Fruit fly (Drosophila melanogaster): ENCODE data around the gene CG12084.

CG12084 gene

dm6 chr3L:1463547-1463946 is 32.9 kb downstream of the CG12084 start, which contains the start of gene rho (continued):
- TF ChIP-seq pb (GFP tag; optimal IDR thresholded peaks at IDR 0.05) (no peak), CG3847 (GFP tag; IDR thresholded peaks at IDR 0.05) (no peak), gfzf (GFP tag; optimal IDR thresholded peaks at IDR 0.05) (no peak), Fer3 (tag; optimal IDR thresholded peaks at IDR 0.05) (no peak), CG6683 (GFP tag; optimal IDR thresholded peaks at IDR 0.05) (no peak), Hey (tag; optimal IDR thresholded peaks at IDR 0.05) (no peak), sna (GFP tag; IDR thresholded peaks at IDR 0.05; ENCODE audit: partially characterized antibody) (peak; percentile 51; the same call in 1 of the 2 replicates), CG6175 (GFP tag; IDR thresholded peaks at IDR 0.05) (no peak; the same call in 1 of the 3 replicates), ro (GFP tag; IDR thresholded peaks at IDR 0.05) (no peak), CG18011 (GFP tag; optimal IDR thresholded peaks at IDR 0.05) (no peak), CG33213 (GFP tag; optimal IDR thresholded peaks at IDR 0.05) (peak; percentile 29), onecut (GFP tag; IDR thresholded peaks at IDR 0.05) (peak; percentile 31; the same call in 1 of the 2 replicates), mld (GFP tag; IDR thresholded peaks at IDR 0.05; ENCODE audit: partially characterized antibody) (0 out of 3 replicates have a peak, but pooled peaks have one; percentile 46), lbe (GFP tag; optimal IDR thresholded peaks at IDR 0.05) (no peak), CG7963 (GFP tag; IDR thresholded peaks at IDR 0.05; ENCODE audit: partially characterized antibody) (no peak), phol (tag; optimal IDR thresholded peaks at IDR 0.05) (no peak), pros (GFP tag; optimal IDR thresholded peaks at IDR 0.05) (peak; percentile 19), abd-A (tag; optimal IDR thresholded peaks at IDR 0.05) (peak; percentile 47), gem (tag; optimal IDR thresholded peaks at IDR 0.05) (no peak), ftz-f1 (GFP tag; optimal IDR thresholded peaks at IDR 0.05) (no peak), CG11695 (GFP tag; IDR thresholded peaks at IDR 0.05) (peak; percentile 51; the same call in 1 of the 3 replicates), CG13123 (GFP tag; optimal IDR thresholded peaks at IDR 0.05) (peak; percentile 15), Antp (GFP tag; optimal IDR thresholded peaks at IDR 0.05) (peak; percentile 60), CG1647 (GFP tag; optimal IDR thresholded peaks at IDR 0.05) (no peak), CG9437 (GFP tag; optimal IDR thresholded peaks at IDR 0.05) (no peak), CG16815 (GFP tag; optimal IDR thresholded peaks at IDR 0.05) (no peak), slbo (GFP tag; IDR thresholded peaks at IDR 0.05) (peak; percentile 55), lov (optimal IDR thresholded peaks at IDR 0.05) (no peak), lov (GFP tag; IDR thresholded peaks at IDR 0.05) (0 out of 3 replicates have a peak, but pooled peaks have one; percentile 24), ap (GFP tag; IDR thresholded peaks at IDR 0.05) (no peak), CG1233 (GFP tag; optimal IDR thresholded peaks at IDR 0.05) (peak; percentile 1), CG8924 (tag; optimal IDR thresholded peaks at IDR 0.05) (no peak), CG4282 (GFP tag; optimal IDR thresholded peaks at IDR 0.05) (no peak), CG10209 (GFP tag; optimal IDR thresholded peaks at IDR 0.05) (no peak), dysf (GFP tag; IDR thresholded peaks at IDR 0.05) (no peak), CoRest (tag; optimal IDR thresholded peaks at IDR 0.05) (no peak), CG13287 (GFP tag; IDR thresholded peaks at IDR 0.05; ENCODE audit: partially characterized antibody) (peak; percentile 45; the same call in 1 of the 2 replicates), H2.0 (GFP tag; IDR thresholded peaks at IDR 0.05) (no peak), kni (GFP tag; optimal IDR thresholded peaks at IDR 0.05) (peak; percentile 45), tap (tag; optimal IDR thresholded peaks at IDR 0.05) (peak; percentile 0), Bdp1 (GFP tag; optimal IDR thresholded peaks at IDR 0.05) (no peak), CG10321 (GFP tag; IDR thresholded peaks at IDR 0.05) (no peak), CG17385 (GFP tag; optimal IDR thresholded peaks at IDR 0.05) (peak; percentile 40), CG14050 (GFP tag; IDR thresholded peaks at IDR 0.05) (no peak), H15 (GFP tag; IDR thresholded peaks at IDR 0.05) (no peak), sens-2 (GFP tag; IDR thresholded peaks at IDR 0.05) (no peak), ems (GFP tag; optimal IDR thresholded peaks at IDR 0.05) (peak; percentile 1), NC2α (GFP tag; optimal IDR thresholded peaks at IDR 0.05) (peak; percentile 71), CG2202 (tag; optimal IDR thresholded peaks at IDR 0.05) (peak; percentile 17), oc (tag; optimal IDR thresholded peaks at IDR 0.05) (peak; percentile 22), HmgD (GFP tag; optimal IDR thresholded peaks at IDR 0.05) (no peak)
